Fruit fly (Drosophila melanogaster): ENCODE measurements around the gene Ugt37A1.
A peak's percentile ranks its signal among the peaks of the same experiment; 100 is the strongest.

Gene Ugt37A1

DNA sequence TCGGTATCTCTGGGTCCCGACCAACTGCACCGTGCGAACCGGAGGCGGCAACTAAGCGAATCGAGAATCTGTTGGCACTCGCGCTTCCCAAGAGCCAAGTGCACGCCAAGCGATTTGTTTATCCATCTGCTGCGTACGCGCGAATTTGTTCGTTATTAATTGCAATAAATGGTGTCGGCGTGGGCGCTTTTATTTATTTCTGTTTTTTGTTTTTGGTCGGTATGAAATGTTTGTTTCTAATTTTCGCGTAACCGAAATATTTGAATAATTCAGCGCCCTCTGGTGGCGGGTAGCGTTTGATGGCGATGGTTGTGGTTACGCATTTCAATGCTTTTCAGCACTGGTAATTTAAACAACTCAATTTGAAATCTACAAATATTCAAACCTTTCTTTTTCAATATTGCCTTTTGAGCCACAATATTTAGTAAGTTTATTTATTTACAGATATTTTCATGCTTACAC lies 40.9 kb upstream of the Ugt37A1 start, which contains the start of gene CG10947 (continued):
- peak; percentile 11 for TF ChIP-seq ftz-f1 (GFP tag; optimal IDR thresholded peaks at IDR 0.05)
- TF ChIP-seq eve (GFP tag; optimal IDR thresholded peaks at IDR 0.05), result no peak
- TF ChIP-seq CG15479 (GFP tag; optimal IDR thresholded peaks at IDR 0.05), result no peak
- peak; percentile 60 for TF ChIP-seq CG5180 (GFP tag; optimal IDR thresholded peaks at IDR 0.05)
- no peak for TF ChIP-seq GATAe (GFP tag; conservative IDR thresholded peaks at IDR 0.05)
- peak; percentile 1 for TF ChIP-seq CG17829 (tag; optimal IDR thresholded peaks at IDR 0.05)
- TF ChIP-seq CG10565 (GFP tag; optimal IDR thresholded peaks at IDR 0.05), result no peak
- TF ChIP-seq CG8290 (GFP tag; optimal IDR thresholded peaks at IDR 0.05), result peak; percentile 64
- TF ChIP-seq CG8290 (tag; optimal IDR thresholded peaks at IDR 0.05), result peak in 1 of 2 experiments; percentile 69
- peak; percentile 55; the same call in 1 of the 2 replicates for TF ChIP-seq CG17328 (GFP tag; IDR thresholded peaks at IDR 0.05)
- TF ChIP-seq CG43689 (GFP tag; IDR thresholded peaks at IDR 0.05), result no peak
- peak; percentile 40 for TF ChIP-seq CG12104 (GFP tag; optimal IDR thresholded peaks at IDR 0.05)
- no peak; the same call in 2 of the 3 replicates for TF ChIP-seq croc (GFP tag; conservative IDR thresholded peaks at IDR 0.05)
- TF ChIP-seq CG11085 (GFP tag; IDR thresholded peaks at IDR 0.05), result peak; percentile 43; the same call in 1 of the 2 replicates
- no peak for TF ChIP-seq Trl (optimal IDR thresholded peaks at IDR 0.05)
- peak; percentile 77 for TF ChIP-seq Trl (GFP tag; optimal IDR thresholded peaks at IDR 0.05)
- peak; percentile 66 for TF ChIP-seq CG10431 (GFP tag; optimal IDR thresholded peaks at IDR 0.05)
- peak; percentile 21 for TF ChIP-seq tup (GFP tag; optimal IDR thresholded peaks at IDR 0.05)
- TF ChIP-seq MBD-R2 (GFP tag; IDR thresholded peaks at IDR 0.05), result peak; percentile 62
- TF ChIP-seq CG4707 (GFP tag; optimal IDR thresholded peaks at IDR 0.05), result peak; percentile 60
- TF ChIP-seq Aef1 (GFP tag; IDR thresholded peaks at IDR 0.05), result no peak
- TF ChIP-seq C15 (GFP tag; IDR thresholded peaks at IDR 0.05), result no peak
- TF ChIP-seq CG4424 (GFP tag; optimal IDR thresholded peaks at IDR 0.05), result peak; percentile 74
- peak; percentile 52; the same call in 1 of the 4 replicates for TF ChIP-seq chinmo (GFP tag; IDR thresholded peaks at IDR 0.05; ENCODE audit: partially characterized antibody)
- TF ChIP-seq B-H1 (GFP tag; IDR thresholded peaks at IDR 0.05), result no peak
- TF ChIP-seq ci (GFP tag; IDR thresholded peaks at IDR 0.05), result peak; percentile 90
- TF ChIP-seq CG12942 (GFP tag; optimal IDR thresholded peaks at IDR 0.05), result peak; percentile 62
- no peak for TF ChIP-seq CG8478 (optimal IDR thresholded peaks at IDR 0.05)
- TF ChIP-seq btn (GFP tag; optimal IDR thresholded peaks at IDR 0.05), result peak; percentile 41
- TF ChIP-seq CG14710 (tag; optimal IDR thresholded peaks at IDR 0.05), result peak; percentile 28
- TF ChIP-seq Dek (tag; optimal IDR thresholded peaks at IDR 0.05), result peak; percentile 52
- TF ChIP-seq CG17359 (tag; optimal IDR thresholded peaks at IDR 0.05), result peak; percentile 53
- peak; percentile 60 for TF ChIP-seq nmo (GFP tag; optimal IDR thresholded peaks at IDR 0.05)
- peak; percentile 83 for TF ChIP-seq Xbp1 (GFP tag; optimal IDR thresholded peaks at IDR 0.05)
- TF ChIP-seq Hsf (GFP tag; optimal IDR thresholded peaks at IDR 0.05), result peak; percentile 79
- TF ChIP-seq CG18011 (GFP tag; optimal IDR thresholded peaks at IDR 0.05), result peak; percentile 68
- TF ChIP-seq jing (GFP tag; optimal IDR thresholded peaks at IDR 0.05), result no peak
- TF ChIP-seq CG16779 (GFP tag; IDR thresholded peaks at IDR 0.05), result no peak
- no peak for TF ChIP-seq klu (GFP tag; IDR thresholded peaks at IDR 0.05)
- TF ChIP-seq H2.0 (GFP tag; IDR thresholded peaks at IDR 0.05), result peak; percentile 73
- TF ChIP-seq Asciz (GFP tag; optimal IDR thresholded peaks at IDR 0.05), result peak; percentile 63
- TF ChIP-seq CG9215 (GFP tag; IDR thresholded peaks at IDR 0.05), result no peak
- TF ChIP-seq CG7839 (tag; optimal IDR thresholded peaks at IDR 0.05), result peak; percentile 61
- TF ChIP-seq dmrt11E (tag; optimal IDR thresholded peaks at IDR 0.05), result peak; percentile 60
- TF ChIP-seq sug (tag; optimal IDR thresholded peaks at IDR 0.05), result peak; percentile 44
- TF ChIP-seq crol (GFP tag; IDR thresholded peaks at IDR 0.05), result no peak
- TF ChIP-seq E2f1 (GFP tag; IDR thresholded peaks at IDR 0.05), result no peak
- TF ChIP-seq CG14441 (GFP tag; IDR thresholded peaks at IDR 0.05), result peak; percentile 55
- TF ChIP-seq Stat92E (GFP tag; optimal IDR thresholded peaks at IDR 0.05), result no peak
- TF ChIP-seq Rfx (GFP tag; IDR thresholded peaks at IDR 0.05), result peak; percentile 90
- TF ChIP-seq wdn (GFP tag; IDR thresholded peaks at IDR 0.05), result peak; percentile 49; the same call in 1 of the 2 replicates
- TF ChIP-seq gro (GFP tag; optimal IDR thresholded peaks at IDR 0.05), result peak; percentile 75

All from whole organism, embryonic.